Fruit fly (Drosophila melanogaster): Measurements from ENCODE around the gene OXA1L.

The OXA1L gene

DNA sequence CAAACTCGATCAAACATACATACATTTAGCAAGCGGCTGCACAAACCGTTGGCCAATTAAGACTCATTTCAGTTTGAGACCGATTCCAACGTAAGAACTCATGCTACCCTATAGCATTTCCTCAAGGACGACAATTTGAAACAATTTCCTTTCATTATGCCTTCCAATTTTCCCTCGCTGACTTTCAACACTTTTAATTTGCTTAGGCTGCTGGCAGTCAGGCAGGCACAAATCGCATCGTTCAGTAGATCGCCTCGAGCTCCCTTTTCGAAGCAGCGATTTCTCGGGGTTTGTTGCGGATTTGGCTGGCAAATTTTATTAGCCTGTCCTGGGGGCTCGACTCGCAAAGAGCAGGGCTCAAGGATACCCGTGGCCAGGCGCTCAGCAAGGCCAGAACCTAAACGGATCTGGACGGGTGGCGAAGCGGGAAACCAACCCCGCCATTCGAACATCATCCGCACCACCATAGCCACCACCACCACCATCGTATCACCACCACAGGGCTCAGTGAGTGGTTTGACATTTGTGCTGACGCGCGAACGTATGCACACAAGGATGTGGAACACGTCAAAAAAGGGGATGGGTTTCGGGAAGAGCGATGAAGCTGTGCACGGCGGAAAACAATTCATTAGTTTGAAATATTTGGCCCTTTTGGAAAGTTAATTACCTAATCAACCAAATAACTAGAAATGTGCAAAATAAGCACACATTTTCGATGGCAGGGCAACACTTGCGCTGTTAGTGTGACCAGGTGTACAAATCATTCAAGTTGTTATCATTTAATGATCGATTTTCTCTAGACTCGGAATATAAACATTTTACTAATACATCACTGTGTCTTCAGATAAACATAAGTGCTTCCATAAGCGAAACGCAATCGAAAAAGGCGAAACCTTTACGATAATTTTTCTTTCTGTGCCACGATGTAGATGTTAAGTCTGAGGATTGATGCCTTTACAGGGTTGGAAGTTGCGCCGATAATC lies 41.4 kb downstream of the OXA1L start (continued):
- TF ChIP-seq CG17385 (GFP tag; optimal IDR thresholded peaks at IDR 0.05) = peak; percentile 15
- TF ChIP-seq crc (GFP tag; optimal IDR thresholded peaks at IDR 0.05) = no peak
- TF ChIP-seq wdn (GFP tag; IDR thresholded peaks at IDR 0.05) = no peak
- TF ChIP-seq hbn (GFP tag; IDR thresholded peaks at IDR 0.05; ENCODE audit: partially characterized antibody) = no peak
- no peak; the same call in none of the 2 replicates for TF ChIP-seq lmd (GFP tag; IDR thresholded peaks at IDR 0.05)
- TF ChIP-seq unc-4 (GFP tag; IDR thresholded peaks at IDR 0.05; ENCODE audit: partially characterized antibody) = no peak
- no peak for TF ChIP-seq Hand (GFP tag; optimal IDR thresholded peaks at IDR 0.05)
- TF ChIP-seq esg (GFP tag; conservative IDR thresholded peaks at IDR 0.05) = no peak
- no peak for TF ChIP-seq lov (optimal IDR thresholded peaks at IDR 0.05)
- TF ChIP-seq lov (GFP tag; IDR thresholded peaks at IDR 0.05) = no peak
- TF ChIP-seq BtbVII (GFP tag; optimal IDR thresholded peaks at IDR 0.05) = no peak
- TF ChIP-seq CG6254 (GFP tag; optimal IDR thresholded peaks at IDR 0.05) = peak; percentile 27
- TF ChIP-seq ranshi (GFP tag; IDR thresholded peaks at IDR 0.05) = no peak
- no peak for TF ChIP-seq pzg (GFP tag; optimal IDR thresholded peaks at IDR 0.05)
- no peak for TF ChIP-seq nerfin-1 (tag; optimal IDR thresholded peaks at IDR 0.05)
- TF ChIP-seq Poxn (GFP tag; IDR thresholded peaks at IDR 0.05) = no peak
- TF ChIP-seq Fer1 (GFP tag; optimal IDR thresholded peaks at IDR 0.05) = no peak
- TF ChIP-seq cato (GFP tag; optimal IDR thresholded peaks at IDR 0.05; ENCODE audit: borderline replicate concordance) = no peak
- TF ChIP-seq jing (GFP tag; optimal IDR thresholded peaks at IDR 0.05) = peak; percentile 30
- no peak for TF ChIP-seq luna (GFP tag; optimal IDR thresholded peaks at IDR 0.05)
- TF ChIP-seq pnt (GFP tag; optimal IDR thresholded peaks at IDR 0.05) = peak; percentile 45
- no peak for TF ChIP-seq sim (GFP tag; IDR thresholded peaks at IDR 0.05)
- TF ChIP-seq dmrt99B (tag; optimal IDR thresholded peaks at IDR 0.05) = peak; percentile 56
- no peak for TF ChIP-seq CG3726 (GFP tag; IDR thresholded peaks at IDR 0.05)
- peak; percentile 37 for TF ChIP-seq Hr3 (GFP tag; optimal IDR thresholded peaks at IDR 0.05)
- TF ChIP-seq Atf-2 (GFP tag; optimal IDR thresholded peaks at IDR 0.05) = peak; percentile 44
- TF ChIP-seq Dip3 (GFP tag; optimal IDR thresholded peaks at IDR 0.05) = no peak
- TF ChIP-seq sob (GFP tag; IDR thresholded peaks at IDR 0.05) = no peak
- TF ChIP-seq Atf6 (GFP tag; IDR thresholded peaks at IDR 0.05) = no peak
- TF ChIP-seq Gsc (GFP tag; IDR thresholded peaks at IDR 0.05) = no peak
- TF ChIP-seq Mad (GFP tag; optimal IDR thresholded peaks at IDR 0.05) = no peak
- peak; percentile 3 for TF ChIP-seq CG8944 (GFP tag; optimal IDR thresholded peaks at IDR 0.05)
- no peak for TF ChIP-seq bigmax (GFP tag; optimal IDR thresholded peaks at IDR 0.05)
- no peak for TF ChIP-seq CG2129 (GFP tag; IDR thresholded peaks at IDR 0.05; ENCODE audit: partially characterized antibody)
- TF ChIP-seq Sox100B (GFP tag; optimal IDR thresholded peaks at IDR 0.05) = peak; percentile 62
- TF ChIP-seq CG11247 (GFP tag; IDR thresholded peaks at IDR 0.05) = no peak
- TF ChIP-seq Hr39 (optimal IDR thresholded peaks at IDR 0.05) = no peak
- peak; percentile 11 for TF ChIP-seq CG17359 (tag; optimal IDR thresholded peaks at IDR 0.05)
- no peak for TF ChIP-seq B-H1 (GFP tag; IDR thresholded peaks at IDR 0.05)
- peak; percentile 60 for TF ChIP-seq row (GFP tag; IDR thresholded peaks at IDR 0.05)
- TF ChIP-seq Sox102F (GFP tag; optimal IDR thresholded peaks at IDR 0.05) = peak; percentile 44
- TF ChIP-seq CoRest (tag; optimal IDR thresholded peaks at IDR 0.05) = peak; percentile 55
- TF ChIP-seq her (GFP tag; optimal IDR thresholded peaks at IDR 0.05) = no peak
- peak; percentile 20 for TF ChIP-seq twi (tag; optimal IDR thresholded peaks at IDR 0.05)
- TF ChIP-seq CG6654 (GFP tag; optimal IDR thresholded peaks at IDR 0.05) = peak; percentile 1
- TF ChIP-seq aop (GFP tag; IDR thresholded peaks at IDR 0.05) = no peak
- no peak for TF ChIP-seq CG14014 (GFP tag; IDR thresholded peaks at IDR 0.05)
- TF ChIP-seq HLH4C (GFP tag; IDR thresholded peaks at IDR 0.05; ENCODE audit: partially characterized antibody) = no peak
- TF ChIP-seq CG2678 (tag; optimal IDR thresholded peaks at IDR 0.05) = peak; percentile 57
- no peak for TF ChIP-seq dan (GFP tag; IDR thresholded peaks at IDR 0.05)
